Fruit fly (Drosophila melanogaster): ENCODE measurements around the gene Rac1.

Rac1 gene

DNA sequence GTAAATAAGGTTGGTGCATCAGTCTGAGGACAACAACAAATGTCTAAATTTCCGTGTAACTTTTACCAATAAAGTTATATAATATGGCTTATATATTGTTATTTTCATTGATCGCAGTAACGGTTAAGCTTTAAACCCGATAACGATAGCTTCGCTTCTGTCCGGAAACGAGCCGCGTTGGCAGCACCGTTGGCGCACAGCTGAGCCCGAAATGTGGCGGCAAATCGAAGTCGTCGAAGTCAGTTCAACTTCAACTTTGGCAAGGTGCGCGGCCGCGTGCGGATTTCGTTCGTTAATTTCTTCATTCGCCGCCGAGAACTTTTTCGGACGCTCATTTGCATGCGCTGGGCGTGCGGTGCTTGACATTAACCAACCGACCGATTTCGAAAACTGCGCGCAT is 15.8 kb upstream of the Rac1 start, which contains the start of gene Myo61F:
TSS of gene Myo61F (plus strand) at position 240 of the 400 bp plus-strand sequence.
- peak; percentile 54 for TF ChIP-seq bab1 (GFP tag; optimal IDR thresholded peaks at IDR 0.05)
- no peak for TF ChIP-seq kay (GFP tag; ENCODE audit: borderline replicate concordance)
- no peak for TF ChIP-seq CG7045 (GFP tag; optimal IDR thresholded peaks at IDR 0.05)
- TF ChIP-seq ovo (GFP tag; optimal IDR thresholded peaks at IDR 0.05) = no peak
- TF ChIP-seq pad (GFP tag; optimal IDR thresholded peaks at IDR 0.05) = no peak
- TF ChIP-seq CG11617 (GFP tag; optimal IDR thresholded peaks at IDR 0.05) = no peak
- TF ChIP-seq CG12768 (GFP tag; optimal IDR thresholded peaks at IDR 0.05) = no peak
- TF ChIP-seq cic (GFP tag; optimal IDR thresholded peaks at IDR 0.05) = no peak
- TF ChIP-seq Clk (GFP tag; optimal IDR thresholded peaks at IDR 0.05) = no peak
- no peak for TF ChIP-seq CG7101 (tag; optimal IDR thresholded peaks at IDR 0.05)
- peak; percentile 42 for TF ChIP-seq tj (GFP tag; optimal IDR thresholded peaks at IDR 0.05)
- TF ChIP-seq CG33017 (tag; optimal IDR thresholded peaks at IDR 0.05) = no peak
- no peak for TF ChIP-seq Hr96 (GFP tag; optimal IDR thresholded peaks at IDR 0.05)
- no peak for TF ChIP-seq CG14711 (tag; optimal IDR thresholded peaks at IDR 0.05)
- no peak for TF ChIP-seq cnc (optimal IDR thresholded peaks at IDR 0.05)
- TF ChIP-seq CG5204 (GFP tag; optimal IDR thresholded peaks at IDR 0.05) = no peak
- no peak for TF ChIP-seq toe (GFP tag; optimal IDR thresholded peaks at IDR 0.05)
- TF ChIP-seq Mnt (GFP tag; optimal IDR thresholded peaks at IDR 0.05) = peak; percentile 28
- TF ChIP-seq CG1620 (GFP tag; optimal IDR thresholded peaks at IDR 0.05) = no peak
- TF ChIP-seq Crg-1 (GFP tag; optimal IDR thresholded peaks at IDR 0.05) = no peak

DNA sequence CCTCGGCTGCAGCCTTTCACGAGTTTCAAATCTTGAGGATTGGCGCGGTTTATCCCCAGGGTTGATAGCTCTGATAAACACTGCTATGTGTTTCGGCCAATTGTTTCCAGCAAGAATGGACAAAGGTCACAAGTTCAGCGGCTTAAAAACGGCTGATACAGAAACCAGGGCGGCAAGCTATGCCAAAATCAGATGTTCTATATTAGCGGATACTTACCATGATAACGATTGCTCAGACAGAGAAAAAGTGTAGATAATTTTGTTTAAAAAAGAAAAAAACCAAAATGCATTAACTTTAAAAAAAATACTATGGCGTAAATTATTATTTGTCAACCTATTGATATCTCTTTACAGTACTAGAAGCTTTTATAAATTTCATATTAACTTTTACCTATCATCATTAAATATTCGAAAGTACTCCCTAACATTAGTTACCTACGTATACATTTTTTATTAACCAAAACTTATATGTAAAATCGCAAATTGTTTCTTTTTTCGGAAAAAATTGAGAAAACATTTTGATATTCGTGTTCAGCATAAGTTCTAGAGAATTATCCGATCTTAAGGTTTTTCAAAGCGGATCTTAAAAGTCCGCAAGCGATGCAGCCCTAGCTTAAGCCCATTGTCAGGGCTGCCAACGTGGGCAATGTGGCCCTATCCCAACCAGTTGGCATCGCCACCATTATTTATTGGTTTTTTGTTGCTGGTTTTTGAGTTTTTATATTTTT is 10.7 kb upstream of the Rac1 start, which contains the start of the genes sturkopf and Herc4:
TSS of gene sturkopf (minus strand) at position 339 of the 728 bp plus-strand sequence.
TSS of gene Herc4 (plus strand) at position 658 of the 728 bp plus-strand sequence.
- TF ChIP-seq CG1620 (GFP tag; optimal IDR thresholded peaks at IDR 0.05) = peak; percentile 82
- peak; percentile 43 for TF ChIP-seq CG14711 (tag; optimal IDR thresholded peaks at IDR 0.05)
- peak; percentile 43 for TF ChIP-seq ovo (GFP tag; optimal IDR thresholded peaks at IDR 0.05)
- TF ChIP-seq CG7045 (GFP tag; optimal IDR thresholded peaks at IDR 0.05) = peak; percentile 72
- peak; percentile 91 for TF ChIP-seq tj (GFP tag; optimal IDR thresholded peaks at IDR 0.05)
- TF ChIP-seq CG7101 (tag; optimal IDR thresholded peaks at IDR 0.05) = peak; percentile 83
- no peak for TF ChIP-seq kay (GFP tag; ENCODE audit: borderline replicate concordance)
- no peak for TF ChIP-seq bab1 (GFP tag; optimal IDR thresholded peaks at IDR 0.05)
- TF ChIP-seq CG33017 (tag; optimal IDR thresholded peaks at IDR 0.05) = peak; percentile 81
- peak; percentile 38 for TF ChIP-seq CG12768 (GFP tag; optimal IDR thresholded peaks at IDR 0.05)
- no peak for TF ChIP-seq Hr96 (GFP tag; optimal IDR thresholded peaks at IDR 0.05)
- peak; percentile 83 for TF ChIP-seq Mnt (GFP tag; optimal IDR thresholded peaks at IDR 0.05)
- TF ChIP-seq Crg-1 (GFP tag; optimal IDR thresholded peaks at IDR 0.05) = peak; percentile 68
- peak; percentile 16 for TF ChIP-seq Clk (GFP tag; optimal IDR thresholded peaks at IDR 0.05)
- TF ChIP-seq CG11617 (GFP tag; optimal IDR thresholded peaks at IDR 0.05) = peak; percentile 91
- TF ChIP-seq cic (GFP tag; optimal IDR thresholded peaks at IDR 0.05) = no peak
- peak; percentile 90 for TF ChIP-seq CG5204 (GFP tag; optimal IDR thresholded peaks at IDR 0.05)
- peak; percentile 59 for TF ChIP-seq pad (GFP tag; optimal IDR thresholded peaks at IDR 0.05)
- no peak for TF ChIP-seq cnc (optimal IDR thresholded peaks at IDR 0.05)
- peak; percentile 90 for TF ChIP-seq toe (GFP tag; optimal IDR thresholded peaks at IDR 0.05)

DNA sequence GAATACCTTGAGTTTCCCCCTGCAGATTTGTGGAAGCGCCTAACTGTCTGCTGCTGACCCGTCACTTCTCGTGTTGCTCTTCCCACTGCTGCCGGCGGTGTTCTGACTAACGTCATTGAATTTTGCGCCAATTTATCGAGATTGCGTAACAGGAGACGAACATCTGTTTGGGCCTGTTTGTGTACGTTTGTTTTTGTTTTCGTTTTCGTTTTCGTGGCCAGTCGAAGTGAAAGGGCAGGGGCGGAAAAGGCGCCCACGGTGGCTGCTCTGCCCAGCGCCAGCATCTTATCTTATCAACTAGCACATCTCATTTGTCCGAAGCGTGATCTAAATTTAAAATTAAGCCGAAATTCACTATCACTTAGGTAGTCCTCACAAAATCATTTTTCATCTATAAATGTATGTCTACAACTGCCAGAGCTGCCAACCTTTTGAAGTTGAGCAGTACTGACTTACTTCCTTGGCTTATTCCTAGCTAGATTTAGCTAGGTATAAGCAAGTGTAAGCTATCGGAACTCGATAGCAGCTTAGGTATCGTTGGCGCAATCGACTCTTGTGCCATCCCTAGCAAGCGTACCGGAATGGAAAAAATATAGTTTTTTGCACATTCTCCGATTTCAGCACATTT is 4.6 kb upstream of the Rac1 start, which contains the start of the genes Ctr9 and Nt5a:
TSS of gene Ctr9 (plus strand) at position 220 of the 628 bp plus-strand sequence.
TSS of gene Nt5a (minus strand) at position 414 of the 628 bp plus-strand sequence.
- TF ChIP-seq bab1 (GFP tag; optimal IDR thresholded peaks at IDR 0.05) = peak; percentile 59
- TF ChIP-seq CG14711 (tag; optimal IDR thresholded peaks at IDR 0.05) = peak; percentile 78
- peak; percentile 57 for TF ChIP-seq tj (GFP tag; optimal IDR thresholded peaks at IDR 0.05)
- TF ChIP-seq CG1620 (GFP tag; optimal IDR thresholded peaks at IDR 0.05) = peak; percentile 86
- TF ChIP-seq CG12768 (GFP tag; optimal IDR thresholded peaks at IDR 0.05) = peak; percentile 37
- TF ChIP-seq CG5204 (GFP tag; optimal IDR thresholded peaks at IDR 0.05) = no peak
- TF ChIP-seq cnc (optimal IDR thresholded peaks at IDR 0.05) = no peak
- TF ChIP-seq Mnt (GFP tag; optimal IDR thresholded peaks at IDR 0.05) = peak; percentile 78
- TF ChIP-seq ovo (GFP tag; optimal IDR thresholded peaks at IDR 0.05) = peak; percentile 22
- TF ChIP-seq kay (GFP tag; ENCODE audit: borderline replicate concordance) = no peak
- TF ChIP-seq CG33017 (tag; optimal IDR thresholded peaks at IDR 0.05) = peak; percentile 13
- TF ChIP-seq CG11617 (GFP tag; optimal IDR thresholded peaks at IDR 0.05) = peak; percentile 60
- TF ChIP-seq CG7045 (GFP tag; optimal IDR thresholded peaks at IDR 0.05) = peak; percentile 5
- peak; percentile 12 for TF ChIP-seq pad (GFP tag; optimal IDR thresholded peaks at IDR 0.05)
- TF ChIP-seq Crg-1 (GFP tag; optimal IDR thresholded peaks at IDR 0.05) = peak; percentile 75
- TF ChIP-seq Clk (GFP tag; optimal IDR thresholded peaks at IDR 0.05) = no peak
- no peak for TF ChIP-seq Hr96 (GFP tag; optimal IDR thresholded peaks at IDR 0.05)
- peak; percentile 70 for TF ChIP-seq CG7101 (tag; optimal IDR thresholded peaks at IDR 0.05)
- TF ChIP-seq toe (GFP tag; optimal IDR thresholded peaks at IDR 0.05) = no peak
- peak; percentile 81 for TF ChIP-seq cic (GFP tag; optimal IDR thresholded peaks at IDR 0.05)

DNA sequence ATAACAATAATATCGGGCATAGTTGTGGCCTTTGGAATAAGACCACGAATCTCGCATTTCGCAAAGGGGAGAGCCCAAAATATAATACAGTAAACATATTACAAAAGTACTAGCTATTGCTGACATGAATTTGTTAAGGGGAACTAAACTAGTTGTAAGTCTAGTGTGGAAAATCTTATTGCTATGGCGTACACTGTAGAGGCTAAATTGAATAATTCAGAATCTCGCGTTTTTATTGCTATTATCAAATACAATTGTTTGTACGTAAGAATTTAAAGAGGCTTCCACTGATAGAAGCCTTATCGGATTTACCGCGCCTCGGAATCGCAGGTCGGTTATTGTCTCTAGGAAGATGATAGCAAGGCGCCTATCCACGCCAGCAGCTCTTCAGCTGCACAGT is 2.8 kb upstream of the Rac1 start:
- TF ChIP-seq cic (GFP tag; optimal IDR thresholded peaks at IDR 0.05) (peak; percentile 73), CG12768 (GFP tag; optimal IDR thresholded peaks at IDR 0.05) (peak; percentile 20), kay (GFP tag; ENCODE audit: borderline replicate concordance) (no peak), bab1 (GFP tag; optimal IDR thresholded peaks at IDR 0.05) (no peak), CG33017 (tag; optimal IDR thresholded peaks at IDR 0.05) (peak; percentile 21)

DNA sequence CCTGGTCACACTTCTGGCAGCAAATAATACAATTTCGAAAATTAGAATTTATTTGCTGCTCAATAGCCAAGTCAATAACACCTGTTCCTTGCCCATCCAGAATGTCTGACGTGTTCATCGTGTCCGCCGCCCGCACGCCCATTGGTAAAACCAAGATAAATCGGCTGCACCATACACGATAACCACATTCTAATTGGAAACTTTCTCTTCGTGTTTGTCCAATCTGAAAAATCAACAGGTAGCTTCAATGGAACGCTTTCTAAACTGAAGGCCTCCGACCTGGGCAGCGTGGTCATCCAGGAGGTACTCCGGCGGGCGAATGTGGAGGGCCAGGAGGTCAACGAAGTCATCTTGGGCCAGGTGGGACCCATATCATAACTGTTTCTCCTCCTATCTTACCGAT is 468 bp upstream of the Rac1 start:
- TF ChIP-seq CG14711 (tag; optimal IDR thresholded peaks at IDR 0.05) (no peak), kay (GFP tag; ENCODE audit: borderline replicate concordance) (no peak), Hr96 (GFP tag; optimal IDR thresholded peaks at IDR 0.05) (no peak), ovo (GFP tag; optimal IDR thresholded peaks at IDR 0.05) (no peak), bab1 (GFP tag; optimal IDR thresholded peaks at IDR 0.05) (no peak)
